Worm (Caenorhabditis elegans) whole organism, L2 larva: ENCODE results near the gene droe-8.
A peak's percentile ranks its signal among the peaks of the same experiment; 100 is the strongest.

Experiments
- C34F6.9 ChIP-seq: fragments of 150-350 bp; optimal IDR thresholded peaks from 2 replicates; lab custom pipeline; 2014; ENCODE audit warnings: missing biosample characterization, missing genetic modification characterization
- F13H6.1 ChIP-seq: sonication (generic microtip); optimal IDR thresholded peaks from 2 replicates; lab custom pipeline; 2016; ENCODE audit warnings: missing genetic modification characterization, missing compliant biosample characterization
- R02D3.7 ChIP-seq: fragments of 150-350 bp; optimal IDR thresholded peaks from 2 replicates; lab custom pipeline; 2014; ENCODE audit warnings: missing biosample characterization, missing genetic modification characterization
- Y55F3AM.14 ChIP-seq: fragments of 200-800 bp; sonication (Bioruptor generic); optimal IDR thresholded peaks from 2 replicates; lab custom pipeline; 2018; ENCODE audit warnings: mild to moderate bottlenecking, missing genetic modification characterization, missing compliant biosample characterization
- aly-2 ChIP-seq: fragments of 150-350 bp; optimal IDR thresholded peaks from 2 replicates; lab custom pipeline; 2014; ENCODE audit warnings: missing biosample characterization, missing genetic modification characterization
- ama-1 ChIP-seq: fragments of 150-350 bp; optimal IDR thresholded peaks from 2 replicates; lab custom pipeline; 2018; ENCODE audit warnings: inconsistent platforms
- ceh-16 ChIP-seq: fragments of 150-350 bp; optimal IDR thresholded peaks from 2 replicates; lab custom pipeline; 2014; ENCODE audit warnings: missing biosample characterization, missing genetic modification characterization
- ceh-82 ChIP-seq: fragments of 150-350 bp; optimal IDR thresholded peaks from 2 replicates; lab custom pipeline; 2014; ENCODE audit warnings: missing biosample characterization, missing genetic modification characterization
- dmd-4 ChIP-seq: sonication (generic microtip); optimal IDR thresholded peaks from 2 replicates; lab custom pipeline; 2017; ENCODE audit warnings: missing biosample characterization, missing genetic modification characterization
- egl-27 ChIP-seq: sonication (generic microtip); optimal IDR thresholded peaks from 3 replicates; lab custom pipeline; 2017; ENCODE audit warnings: missing biosample characterization, missing genetic modification reagents, missing genetic modification characterization
- elt-1 ChIP-seq: fragments of 150-350 bp; optimal IDR thresholded peaks from 2 replicates; lab custom pipeline; 2014; ENCODE audit warnings: missing biosample characterization, missing genetic modification characterization
- elt-3 ChIP-seq: sonication (generic microtip); optimal IDR thresholded peaks from 2 replicates; lab custom pipeline; 2017; ENCODE audit warnings: missing biosample characterization, missing genetic modification characterization
- fos-1 ChIP-seq: fragments of 150-350 bp; optimal IDR thresholded peaks from 2 replicates; lab custom pipeline; 2014; ENCODE audit warnings: missing biosample characterization, missing genetic modification characterization
- gmeb-1 ChIP-seq: fragments of 150-350 bp; optimal IDR thresholded peaks from 2 replicates; lab custom pipeline; 2014; ENCODE audit warnings: missing biosample characterization, missing genetic modification characterization
- lin-13 ChIP-seq: fragments of 150-350 bp; optimal IDR thresholded peaks from 2 replicates; lab custom pipeline; 2014; ENCODE audit warnings: missing biosample characterization, missing genetic modification reagents, missing genetic modification characterization
- lin-39 ChIP-seq: fragments of 150-350 bp; optimal IDR thresholded peaks from 2 replicates; lab custom pipeline; 2014; ENCODE audit warnings: missing biosample characterization, missing genetic modification reagents, missing genetic modification characterization
- lsy-2 ChIP-seq, 2 experiments: fragments of 150-350 bp in 1 of 2; sonication (generic microtip) in 1 of 2; optimal IDR thresholded peaks; 2 replicates each; lab custom pipeline; 2014 to 2017; ENCODE audit warnings: missing biosample characterization in 2 of 2, missing genetic modification characterization in 2 of 2
- mab-5 ChIP-seq: fragments of 150-350 bp; optimal IDR thresholded peaks from 2 replicates; lab custom pipeline; 2014; ENCODE audit warnings: missing biosample characterization, missing genetic modification characterization
- nhr-10 ChIP-seq: sonication (generic microtip); optimal IDR thresholded peaks from 2 replicates; lab custom pipeline; 2017; ENCODE audit warnings: missing biosample characterization, missing genetic modification characterization
- nhr-11 ChIP-seq: fragments of 150-350 bp; optimal IDR thresholded peaks from 2 replicates; lab custom pipeline; 2014; ENCODE audit warnings: missing biosample characterization, missing genetic modification characterization
- nhr-12 ChIP-seq: fragments of 150-350 bp; optimal IDR thresholded peaks from 2 replicates; lab custom pipeline; 2014; ENCODE audit warnings: missing biosample characterization, missing genetic modification characterization
- nhr-129 ChIP-seq: fragments of 150-350 bp; optimal IDR thresholded peaks from 2 replicates; lab custom pipeline; 2014; ENCODE audit warnings: missing biosample characterization, missing genetic modification characterization
- nhr-21 ChIP-seq: fragments of 150-350 bp; optimal IDR thresholded peaks from 2 replicates; lab custom pipeline; 2014; ENCODE audit warnings: missing biosample characterization, missing genetic modification characterization
- nhr-23 ChIP-seq: fragments of 150-350 bp; optimal IDR thresholded peaks from 2 replicates; lab custom pipeline; 2014; ENCODE audit warnings: missing biosample characterization, missing genetic modification reagents, missing genetic modification characterization
- nhr-25 ChIP-seq: fragments of 150-350 bp; sonication (generic microtip); optimal IDR thresholded peaks from 3 replicates; lab custom pipeline; 2014; ENCODE audit warnings: missing biosample characterization, missing genetic modification characterization
- nhr-6 ChIP-seq: fragments of 150-350 bp; optimal IDR thresholded peaks from 2 replicates; lab custom pipeline; 2014; ENCODE audit warnings: missing biosample characterization, missing genetic modification characterization
- nhr-77 ChIP-seq: fragments of 150-350 bp; optimal IDR thresholded peaks from 2 replicates; lab custom pipeline; 2014; ENCODE audit warnings: missing biosample characterization, missing genetic modification characterization
- peb-1 ChIP-seq: fragments of 150-350 bp; optimal IDR thresholded peaks from 2 replicates; lab custom pipeline; 2014; ENCODE audit warnings: missing biosample characterization, missing genetic modification characterization
- skn-1 ChIP-seq: sonication (generic microtip); optimal IDR thresholded peaks from 2 replicates; lab custom pipeline; 2017; ENCODE audit warnings: missing biosample characterization, missing genetic modification characterization
- sma-3 ChIP-seq: sonication (generic microtip); optimal IDR thresholded peaks from 2 replicates; lab custom pipeline; 2016; ENCODE audit warnings: missing genetic modification reagents, missing genetic modification characterization, missing compliant biosample characterization
- sma-9 ChIP-seq, 2 experiments: fragments of 150-350 bp in 1 of 2; sonication (generic microtip) in 1 of 2; optimal IDR thresholded peaks; 2 replicates each; lab custom pipeline; 2014 to 2016; ENCODE audit warnings: missing genetic modification characterization in 2 of 2, mild to moderate bottlenecking in 1 of 2, missing biosample characterization in 1 of 2, missing compliant biosample characterization in 1 of 2, missing genetic modification reagents in 1 of 2, moderate library complexity in 1 of 2
- unc-55 ChIP-seq: fragments of 150-350 bp; sonication (generic microtip); optimal IDR thresholded peaks from 3 replicates; lab custom pipeline; 2014; ENCODE audit warnings: missing biosample characterization, missing genetic modification reagents, missing genetic modification characterization
- unc-62 ChIP-seq: fragments of 150-350 bp; optimal IDR thresholded peaks from 2 replicates; lab custom pipeline; 2014; ENCODE audit warnings: missing biosample characterization, missing genetic modification reagents, missing genetic modification characterization
- zag-1 ChIP-seq: fragments of 150-350 bp; optimal IDR thresholded peaks from 2 replicates; lab custom pipeline; 2014; ENCODE audit warnings: missing biosample characterization, missing genetic modification characterization
- ztf-1 ChIP-seq: fragments of 200-800 bp; sonication (Bioruptor generic); conservative IDR thresholded peaks from 2 replicates; pipeline ENCODE4 v1.3.6; 2022; ENCODE audit warnings: missing genetic modification characterization, missing compliant biosample characterization
- ztf-11 ChIP-seq: sonication (generic microtip); optimal IDR thresholded peaks from 2 replicates; lab custom pipeline; 2017; ENCODE audit warnings: missing biosample characterization, missing genetic modification characterization
- ztf-4 ChIP-seq: fragments of 150-350 bp; optimal IDR thresholded peaks from 2 replicates; lab custom pipeline; 2014; ENCODE audit warnings: missing biosample characterization, missing genetic modification characterization

The droe-8 gene

DNA sequence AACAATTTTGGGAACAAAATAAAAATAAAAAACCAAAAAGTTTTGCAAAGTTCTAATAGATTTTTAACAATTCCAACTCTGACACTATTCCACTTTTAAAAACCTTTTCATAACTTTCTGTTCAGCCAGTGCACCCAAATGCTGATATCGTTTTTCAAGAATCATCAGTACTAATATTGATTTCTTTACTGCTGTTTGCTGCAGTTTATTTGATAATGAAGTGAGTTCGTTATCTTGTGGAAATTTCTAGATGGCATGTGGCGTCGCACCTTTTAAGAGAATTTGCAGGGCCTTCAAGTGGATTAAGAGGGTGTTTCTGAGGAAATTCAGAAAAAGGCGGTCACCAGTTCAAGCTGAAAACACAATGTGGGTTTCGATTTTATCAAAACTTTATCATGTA is 4.7 kb downstream of the droe-8 start:
- TF ChIP-seq nhr-23 (tag; lab: Kevin White, UChicago) (no peak), fos-1 (tag; lab: Kevin White, UChicago) (peak; percentile 20)

DNA sequence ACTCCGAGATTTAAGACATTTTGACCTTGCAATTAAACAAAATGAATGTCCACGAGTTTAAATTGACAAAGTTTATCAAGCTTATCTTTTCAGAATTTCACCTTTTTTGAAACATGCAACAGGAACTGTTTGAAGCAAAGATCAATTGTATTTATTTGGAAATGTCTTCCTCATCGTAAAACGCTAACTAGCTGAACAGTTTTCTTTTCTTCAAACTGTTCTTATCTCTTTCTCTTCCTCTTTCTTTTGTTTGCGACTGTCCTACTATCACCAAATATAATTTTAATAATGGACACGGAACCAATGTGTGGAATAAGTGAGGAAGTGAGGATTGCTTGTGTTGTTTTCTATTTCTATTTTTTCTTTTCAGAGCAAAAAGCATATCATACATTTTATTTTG is 6.6 kb downstream of the droe-8 start, which contains the start of gene ZC196.4:
Gene ZC196.4, plus strand, starts transcription at position 173 of the 400 bp plus-strand sequence.
- no peak for TF ChIP-seq gmeb-1 (tag; lab: Kevin White, UChicago)
- TF ChIP-seq fos-1 (tag; lab: Kevin White, UChicago) = peak; percentile 45

DNA sequence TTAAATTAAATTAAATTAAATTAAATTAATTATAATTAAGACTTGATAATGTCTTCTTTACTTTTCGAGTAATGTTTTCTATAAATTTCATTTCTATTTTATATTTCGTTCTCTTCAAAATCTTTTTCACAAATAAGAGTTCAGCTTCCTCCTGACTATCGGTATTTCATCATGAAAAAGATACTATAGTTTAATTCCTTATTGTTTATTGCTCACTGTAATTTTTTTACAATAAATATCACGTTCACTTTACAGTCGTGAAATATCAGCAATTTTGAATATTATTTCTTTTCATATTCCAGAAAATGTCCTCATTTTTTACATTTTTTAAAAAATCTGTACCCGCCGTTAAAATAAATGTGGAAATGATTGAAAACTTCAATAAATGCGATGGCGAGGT is 10.0 kb downstream of the droe-8 start, which contains the start of gene ZC196.3:
Gene ZC196.3, plus strand, starts transcription at position 301 of the 400 bp plus-strand sequence.
- no peak for TF ChIP-seq nhr-11
- no peak for TF ChIP-seq nhr-25
- no peak for TF ChIP-seq Y55F3AM.14 (GFP tag; lab: Kevin White, UChicago)
- TF ChIP-seq ztf-1 (GFP tag; lab: Robert Waterston, UW) = no peak
- TF ChIP-seq ztf-11 = no peak
- TF ChIP-seq elt-3 (tag; lab: Kevin White, UChicago) = no peak
- no peak for TF ChIP-seq skn-1
- no peak for TF ChIP-seq nhr-21 (tag; lab: Kevin White, UChicago)
- TF ChIP-seq, all 48 proteins: peak for 0

DNA sequence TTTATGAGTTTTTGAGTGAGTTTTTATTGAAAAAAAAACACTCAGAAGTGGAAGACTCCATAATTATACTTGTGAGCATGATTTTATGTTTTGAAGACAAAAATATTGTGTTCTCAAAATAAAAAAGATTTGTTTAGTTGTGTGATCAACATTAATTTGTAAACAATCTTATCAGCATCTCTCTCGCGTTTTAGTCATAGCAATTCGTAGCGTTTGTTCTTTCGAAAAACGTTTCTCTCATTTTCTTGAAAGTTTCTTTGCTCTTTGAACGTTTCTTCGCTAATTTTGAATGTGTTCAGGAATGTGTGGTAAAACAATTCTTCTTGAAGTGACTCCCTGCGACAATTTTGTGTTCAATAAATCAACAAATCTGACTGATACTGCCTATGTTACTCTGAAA is 12.8 kb downstream of the droe-8 start, which contains the start of gene ZC196.2:
Gene ZC196.2, plus strand, starts transcription at position 301 of the 400 bp plus-strand sequence.
- no peak for TF ChIP-seq unc-62
- TF ChIP-seq elt-1 (tag; lab: Kevin White, UChicago) = no peak
- no peak for TF ChIP-seq lin-39
- TF ChIP-seq dmd-4 (tag; lab: Kevin White, UChicago) = no peak
- TF ChIP-seq mab-5 (tag; lab: Kevin White, UChicago) = no peak
- TF ChIP-seq lsy-2 (tag; optimal IDR thresholded peaks at IDR 0.05; lab: Kevin White, UChicago) = no peak
- TF ChIP-seq nhr-25 = no peak
- TF ChIP-seq peb-1 (tag; lab: Kevin White, UChicago) = no peak
- no peak for TF ChIP-seq ceh-16 (tag; lab: Kevin White, UChicago)
- TF ChIP-seq nhr-21 (tag; lab: Kevin White, UChicago) = no peak

DNA sequence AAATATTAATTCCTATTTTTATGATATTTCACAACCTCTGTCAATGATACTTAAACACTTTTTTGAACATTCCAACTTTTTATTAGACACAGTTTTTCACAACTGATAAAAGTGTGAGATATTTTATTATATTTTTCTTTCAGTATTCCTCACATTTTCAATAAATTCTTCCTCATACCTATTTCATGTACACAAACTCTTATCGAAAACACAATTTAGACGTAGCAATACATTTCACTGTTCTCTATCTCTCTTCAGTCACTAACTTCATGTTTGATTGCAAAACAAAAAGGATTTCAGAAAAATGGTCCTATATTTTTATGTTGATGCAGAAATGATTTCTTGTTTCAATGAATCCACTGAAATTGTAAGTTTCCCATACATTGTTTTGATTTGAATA is 19.5 kb downstream of the droe-8 start, which contains the start of gene B0507.6:
Gene B0507.6, plus strand, starts transcription at position 301 of the 400 bp plus-strand sequence.
- TF ChIP-seq nhr-12 (tag; lab: Kevin White, UChicago) = no peak
- TF ChIP-seq lin-39 = no peak
- no peak for TF ChIP-seq nhr-21 (tag; lab: Kevin White, UChicago)
- TF ChIP-seq ztf-4 (tag; lab: Kevin White, UChicago) = no peak
- no peak for TF ChIP-seq ceh-16 (tag; lab: Kevin White, UChicago)
- no peak for TF ChIP-seq mab-5 (tag; lab: Kevin White, UChicago)
- TF ChIP-seq ama-1 (lab: Kevin White, UChicago) = no peak
- no peak for TF ChIP-seq sma-9 (GFP tag; optimal IDR thresholded peaks at IDR 0.05; lab: Kevin White, UChicago)
- TF ChIP-seq sma-9 (tag; optimal IDR thresholded peaks at IDR 0.05; lab: Kevin White, UChicago) = no peak
- TF ChIP-seq egl-27 = no peak
- no peak for TF ChIP-seq nhr-6 (tag; lab: Kevin White, UChicago)

DNA sequence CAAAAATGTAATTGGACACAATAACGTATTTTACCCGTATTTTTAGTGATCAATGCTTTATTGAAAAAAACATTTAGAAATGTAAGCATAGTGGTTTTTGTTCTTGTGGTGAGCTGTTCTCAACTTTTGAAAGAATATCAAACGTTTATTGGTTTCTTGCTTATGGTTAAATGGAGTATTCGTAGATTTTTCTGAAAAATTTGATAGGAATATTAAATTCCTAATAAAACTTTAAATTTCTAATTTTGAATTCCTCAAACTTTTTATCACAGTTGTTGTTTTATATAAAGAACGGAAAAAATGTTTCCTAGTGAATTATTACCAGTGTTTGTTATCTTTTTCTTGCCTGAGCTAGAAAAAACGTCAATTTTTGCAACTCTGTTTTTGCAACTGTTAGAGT is 27.1 kb downstream of the droe-8 start, which contains the start of gene B0507.5:
Gene B0507.5, plus strand, starts transcription at position 301 of the 400 bp plus-strand sequence.
- no peak for TF ChIP-seq F13H6.1 (tag; lab: Kevin White, UChicago)
- no peak for TF ChIP-seq nhr-21 (tag; lab: Kevin White, UChicago)
- TF ChIP-seq lin-13 (GFP tag; lab: Kevin White, UChicago) = no peak
- no peak for TF ChIP-seq nhr-23 (tag; lab: Kevin White, UChicago)
- TF ChIP-seq unc-55 = no peak
- no peak for TF ChIP-seq R02D3.7 (tag; lab: Kevin White, UChicago)
- TF ChIP-seq zag-1 (tag; lab: Kevin White, UChicago) = no peak
- no peak for TF ChIP-seq sma-3
- TF ChIP-seq lin-39 = no peak
- TF ChIP-seq ceh-82 (tag; lab: Kevin White, UChicago) = no peak
- TF ChIP-seq nhr-129 (tag; lab: Kevin White, UChicago) = no peak
- no peak for TF ChIP-seq Y55F3AM.14 (GFP tag; lab: Kevin White, UChicago)
- TF ChIP-seq egl-27 = no peak
- TF ChIP-seq aly-2 (tag; lab: Kevin White, UChicago) = no peak
- TF ChIP-seq dmd-4 (tag; lab: Kevin White, UChicago) = no peak
- TF ChIP-seq nhr-10 (tag; lab: Kevin White, UChicago) = no peak
- TF ChIP-seq nhr-77 (tag; lab: Kevin White, UChicago) = no peak
- no peak for TF ChIP-seq C34F6.9 (tag; lab: Kevin White, UChicago)
- TF ChIP-seq nhr-12 (tag; lab: Kevin White, UChicago) = no peak
- TF ChIP-seq, all 48 proteins: peak for 0
